Fruit fly (Drosophila melanogaster): ENCODE results near the gene CG13014.

DNA sequence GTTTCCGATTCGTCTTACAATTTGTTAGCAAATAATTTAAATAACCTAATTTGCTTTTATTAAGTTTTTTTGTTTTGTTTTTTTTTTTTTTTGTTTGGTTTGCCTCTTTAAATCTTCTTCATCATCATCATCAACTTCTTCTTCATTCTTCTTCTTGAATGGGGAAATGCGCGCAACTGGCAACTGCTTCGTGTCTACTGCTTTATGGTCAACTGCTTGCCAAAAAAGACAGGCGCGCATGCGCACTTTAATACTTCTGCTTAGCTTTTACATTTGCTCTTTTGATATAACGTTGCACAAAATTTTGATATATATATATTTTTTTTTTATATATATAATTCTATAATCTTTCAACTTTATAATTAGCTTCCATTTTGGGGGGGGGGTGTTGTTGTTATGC lies 22.3 kb upstream of the CG13014 start:
- no peak for TF ChIP-seq CG15710 (tag; optimal IDR thresholded peaks at IDR 0.05)
- no peak for TF ChIP-seq Pif1B (GFP tag; optimal IDR thresholded peaks at IDR 0.05)
- TF ChIP-seq rn (GFP tag; IDR thresholded peaks at IDR 0.05): no peak
- no peak for TF ChIP-seq EcR (GFP tag; optimal IDR thresholded peaks at IDR 0.05)
- no peak for TF ChIP-seq CG9948 (tag; optimal IDR thresholded peaks at IDR 0.05)
- TF ChIP-seq fd96Ca (GFP tag; IDR thresholded peaks at IDR 0.05): no peak
- TF ChIP-seq CG10348 (GFP tag; IDR thresholded peaks at IDR 0.05): no peak
